Worm (Caenorhabditis elegans) whole organism, L4/young adult: ENCODE data around the gene clec-3.

Experiments used
- W03F9.2 ChIP-seq: fragments of 150-350 bp; optimal IDR thresholded peaks from 2 replicates; lab custom pipeline; 2014; ENCODE audit warnings: missing biosample characterization, missing genetic modification characterization
- dao-5 ChIP-seq: sonication (generic microtip); optimal IDR thresholded peaks from 2 replicates; lab custom pipeline; 2016; ENCODE audit warnings: missing genotype, missing genetic modification characterization, moderate library complexity, missing compliant biosample characterization
- him-1 ChIP-seq: sonication (generic microtip); optimal IDR thresholded peaks from 2 replicates; lab custom pipeline; 2016; ENCODE audit warnings: missing genotype, missing genetic modification reagents, missing genetic modification characterization, missing compliant biosample characterization

DNA sequence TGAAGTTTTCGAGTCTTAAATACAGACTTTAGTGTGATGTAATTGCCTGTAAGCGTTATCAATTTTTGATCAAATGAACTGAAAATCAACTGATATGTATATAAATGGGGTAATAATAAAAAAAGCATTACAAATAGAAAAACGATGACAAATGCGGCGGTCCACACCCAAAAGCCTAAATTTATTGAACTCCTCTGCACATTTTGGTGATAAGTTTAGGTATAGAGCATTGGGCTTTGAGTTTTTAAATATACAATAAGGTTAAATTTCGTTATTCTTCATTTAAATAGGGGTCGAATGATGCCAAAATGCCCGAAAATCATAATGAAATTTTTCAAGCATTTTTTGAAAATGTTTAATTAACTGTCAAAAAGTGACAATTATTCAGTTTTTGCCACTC is at the start of gene clec-3:
- TF ChIP-seq him-1 (tag; lab: Kevin White, UChicago) (no peak), dao-5 (no peak), W03F9.2 (tag; lab: Kevin White, UChicago) (no peak)
